Fruit fly (Drosophila melanogaster) whole organism, embryonic: ENCODE data around the gene Eh.

ENCODE experiments used
- CG10654 ChIP-seq: fragments of 200-800 bp; sonication (Bioruptor generic); optimal IDR thresholded peaks from 2 replicates; lab custom pipeline; 2016; ENCODE audit warnings: missing biosample characterization, missing genetic modification characterization
- CG11398 ChIP-seq: fragments of 200-800 bp; sonication (Bioruptor generic); optimal IDR thresholded peaks from 2 replicates; lab custom pipeline; 2016; ENCODE audit warnings: missing biosample characterization, missing genetic modification characterization
- CG11696 ChIP-seq: fragments of 200-800 bp; sonication (Bioruptor generic); IDR thresholded peaks from 2 replicates; pipeline ENCODE4 v1.3.6; 2022; ENCODE audit warnings: missing biosample characterization, missing genetic modification characterization
- CG14050 ChIP-seq: fragments of 200-800 bp; sonication (Bioruptor generic); IDR thresholded peaks from 3 replicates; pipeline ENCODE4 v1.3.6; 2022; ENCODE audit warnings: missing biosample characterization, missing genetic modification characterization
- CG15696 ChIP-seq: fragments of 200-800 bp; sonication (Bioruptor generic); optimal IDR thresholded peaks from 2 replicates; lab custom pipeline; 2019; ENCODE audit warnings: missing biosample characterization, mild to moderate bottlenecking, missing genetic modification characterization, moderate library complexity
- CG2875 ChIP-seq: fragments of 200-800 bp; sonication (Bioruptor generic); optimal IDR thresholded peaks from 2 replicates; lab custom pipeline; 2017; ENCODE audit warnings: missing biosample characterization, mild to moderate bottlenecking, missing genetic modification characterization, missing genetic modification reagents
- CG34376 ChIP-seq: fragments of 200-800 bp; sonication (Bioruptor generic); optimal IDR thresholded peaks from 2 replicates; lab custom pipeline; 2018; ENCODE audit warnings: missing biosample characterization, mild to moderate bottlenecking, missing genetic modification characterization
- CG5953 ChIP-seq: fragments of 200-800 bp; sonication (Bioruptor generic); IDR thresholded peaks from 2 replicates; pipeline ENCODE4 v1.3.6; 2022; ENCODE audit warnings: missing biosample characterization, missing genetic modification characterization
- CG6683 ChIP-seq: fragments of 200-800 bp; sonication (Bioruptor generic); optimal IDR thresholded peaks from 2 replicates; lab custom pipeline; 2017; ENCODE audit warnings: missing biosample characterization, mild to moderate bottlenecking, missing genetic modification characterization, missing genetic modification reagents
- CG6765 ChIP-seq: fragments of 200-800 bp; sonication (Bioruptor generic); optimal IDR thresholded peaks from 3 replicates; lab custom pipeline; 2017; ENCODE audit warnings: missing biosample characterization, mild to moderate bottlenecking, missing genetic modification characterization
- CG7357 ChIP-seq: fragments of 200-800 bp; sonication (Bioruptor generic); IDR thresholded peaks from 3 replicates; pipeline ENCODE4 v1.3.6; 2022; ENCODE audit warnings: missing biosample characterization, missing genetic modification characterization
- CG7963 ChIP-seq: fragments of 200-800 bp; sonication (Bioruptor generic); IDR thresholded peaks from 3 replicates; pipeline ENCODE4 v1.3.6; 2022; ENCODE audit warnings: missing biosample characterization, missing genetic modification characterization; ENCODE audit not compliant: partially characterized antibody
- CG7987 ChIP-seq: fragments of 200-800 bp; sonication (Bioruptor generic); optimal IDR thresholded peaks from 2 replicates; lab custom pipeline; 2018; ENCODE audit warnings: missing biosample characterization, mild to moderate bottlenecking, missing genetic modification characterization, moderate library complexity
- CG8359 ChIP-seq: fragments of 200-800 bp; sonication (Bioruptor generic); optimal IDR thresholded peaks from 2 replicates; lab custom pipeline; 2017; ENCODE audit warnings: missing biosample characterization, mild to moderate bottlenecking, missing genetic modification characterization, borderline replicate concordance
- CG8944 ChIP-seq: fragments of 200-800 bp; sonication (Bioruptor generic); optimal IDR thresholded peaks from 3 replicates; lab custom pipeline; 2016; ENCODE audit warnings: missing biosample characterization, missing genetic modification characterization
- CG9609 ChIP-seq: fragments of 200-800 bp; sonication (Bioruptor generic); optimal IDR thresholded peaks from 3 replicates; lab custom pipeline; 2016; ENCODE audit warnings: missing biosample characterization, missing genetic modification characterization
- Camta ChIP-seq: fragments of 200-800 bp; sonication (Bioruptor generic); optimal IDR thresholded peaks from 2 replicates; lab custom pipeline; 2016; ENCODE audit warnings: missing biosample characterization, missing genetic modification characterization
- Dp ChIP-seq: fragments of 200-800 bp; sonication (Bioruptor generic); optimal IDR thresholded peaks from 2 replicates; lab custom pipeline; 2018; ENCODE audit warnings: missing biosample characterization, mild to moderate bottlenecking, missing genetic modification characterization, moderate library complexity
- E2f2 ChIP-seq: fragments of 200-800 bp; sonication (Bioruptor generic); IDR thresholded peaks from 2 replicates; pipeline ENCODE4 v1.3.6; 2022; ENCODE audit warnings: missing biosample characterization, missing genetic modification characterization
- Fer1 ChIP-seq: fragments of 200-800 bp; sonication (Bioruptor generic); optimal IDR thresholded peaks from 2 replicates; lab custom pipeline; 2017; ENCODE audit warnings: missing biosample characterization, mild to moderate bottlenecking, missing genetic modification characterization
- HHEX ChIP-seq: fragments of 200-800 bp; sonication (Bioruptor generic); optimal IDR thresholded peaks from 3 replicates; lab custom pipeline; 2017; ENCODE audit warnings: missing biosample characterization, mild to moderate bottlenecking, missing genetic modification characterization, missing genetic modification reagents
- Hand ChIP-seq: fragments of 200-800 bp; sonication (Bioruptor generic); optimal IDR thresholded peaks from 2 replicates; lab custom pipeline; 2017; ENCODE audit warnings: mild to moderate bottlenecking, missing biosample characterization, missing genetic modification reagents, missing genetic modification characterization
- HmgD ChIP-seq: fragments of 200-800 bp; sonication (Bioruptor generic); optimal IDR thresholded peaks from 3 replicates; lab custom pipeline; 2016; ENCODE audit warnings: missing biosample characterization, missing genetic modification characterization
- MTF-1 ChIP-seq: fragments of 200-800 bp; sonication (Bioruptor generic); optimal IDR thresholded peaks from 2 replicates; lab custom pipeline; 2018; ENCODE audit warnings: missing biosample characterization, mild to moderate bottlenecking, missing genetic modification characterization, borderline replicate concordance
- Mad ChIP-seq: fragments of 200-800 bp; sonication (Bioruptor generic); optimal IDR thresholded peaks from 2 replicates; lab custom pipeline; 2016; ENCODE audit warnings: missing biosample characterization, missing genetic modification characterization
- NC2β ChIP-seq: fragments of 200-800 bp; sonication (Bioruptor generic); optimal IDR thresholded peaks from 2 replicates; lab custom pipeline; 2016; ENCODE audit warnings: missing biosample characterization, missing genetic modification characterization
- Optix ChIP-seq: fragments of 200-800 bp; sonication (Bioruptor generic); IDR thresholded peaks from 3 replicates; pipeline ENCODE4 v1.3.6; 2022; ENCODE audit warnings: missing biosample characterization, missing genetic modification characterization
- Vsx1 ChIP-seq: fragments of 200-800 bp; sonication (Bioruptor generic); optimal IDR thresholded peaks from 2 replicates; lab custom pipeline; 2017; ENCODE audit warnings: missing biosample characterization, mild to moderate bottlenecking, missing genetic modification characterization, missing genetic modification reagents
- YL-1 ChIP-seq: fragments of 200-800 bp; sonication (Bioruptor generic); optimal IDR thresholded peaks from 3 replicates; lab custom pipeline; 2017; ENCODE audit warnings: missing biosample characterization, mild to moderate bottlenecking, missing genetic modification characterization
- amos ChIP-seq: fragments of 200-800 bp; sonication (Bioruptor generic); IDR thresholded peaks from 2 replicates; pipeline ENCODE4 v1.3.6; 2022; ENCODE audit warnings: missing biosample characterization, missing genetic modification characterization; ENCODE audit not compliant: partially characterized antibody
- aop ChIP-seq: fragments of 200-800 bp; sonication (Bioruptor generic); IDR thresholded peaks from 2 replicates; pipeline ENCODE4 v1.3.6; 2022; ENCODE audit warnings: missing biosample characterization, missing genetic modification characterization
- az2 ChIP-seq: fragments of 200-800 bp; sonication (Bioruptor generic); optimal IDR thresholded peaks from 3 replicates; lab custom pipeline; 2016; ENCODE audit warnings: missing biosample characterization, missing genetic modification characterization
- dan ChIP-seq: fragments of 200-800 bp; sonication (Bioruptor generic); IDR thresholded peaks from 2 replicates; pipeline ENCODE4 v1.3.6; 2022; ENCODE audit warnings: missing biosample characterization, missing genetic modification characterization
- dysf ChIP-seq: fragments of 200-800 bp; sonication (Bioruptor generic); IDR thresholded peaks from 3 replicates; pipeline ENCODE4 v1.3.6; 2022; ENCODE audit warnings: missing biosample characterization, missing genetic modification characterization
- esg ChIP-seq: fragments of 200-800 bp; sonication (Bioruptor generic); conservative IDR thresholded peaks from 2 replicates; pipeline ENCODE4 v1.3.6; 2022; ENCODE audit warnings: missing biosample characterization, missing genetic modification characterization
- gce ChIP-seq: fragments of 200-800 bp; sonication (Bioruptor generic); IDR thresholded peaks from 3 replicates; pipeline ENCODE4 v1.3.6; 2022; ENCODE audit warnings: missing biosample characterization, missing genetic modification characterization
- jigr1 ChIP-seq: fragments of 200-800 bp; sonication (Bioruptor generic); IDR thresholded peaks from 3 replicates; pipeline ENCODE4 v1.3.6; 2022; ENCODE audit warnings: missing biosample characterization, missing genetic modification characterization
- lab ChIP-seq: fragments of 200-800 bp; sonication (Bioruptor generic); optimal IDR thresholded peaks from 3 replicates; lab custom pipeline; 2017; ENCODE audit warnings: missing biosample characterization, missing genetic modification characterization, mild to moderate bottlenecking, moderate library complexity, missing genetic modification reagents
- maf-S ChIP-seq: fragments of 200-800 bp; sonication (Bioruptor generic); optimal IDR thresholded peaks from 2 replicates; lab custom pipeline; 2016; ENCODE audit warnings: missing biosample characterization, missing genetic modification characterization
- mld ChIP-seq: fragments of 200-800 bp; sonication (Bioruptor generic); IDR thresholded peaks from 3 replicates; pipeline ENCODE4 v1.3.6; 2022; ENCODE audit warnings: missing biosample characterization, missing genetic modification characterization; ENCODE audit not compliant: partially characterized antibody
- onecut ChIP-seq: fragments of 200-800 bp; sonication (Bioruptor generic); IDR thresholded peaks from 2 replicates; pipeline ENCODE4 v1.3.6; 2022; ENCODE audit warnings: missing biosample characterization, missing genetic modification characterization
- p53 ChIP-seq: fragments of 200-800 bp; sonication (Bioruptor generic); optimal IDR thresholded peaks from 2 replicates; lab custom pipeline; 2016; ENCODE audit warnings: missing biosample characterization, missing genetic modification characterization
- pfk ChIP-seq: fragments of 200-800 bp; sonication (Bioruptor generic); optimal IDR thresholded peaks from 2 replicates; lab custom pipeline; 2018; ENCODE audit warnings: missing biosample characterization, mild to moderate bottlenecking, missing genetic modification characterization, moderate library complexity
- phol ChIP-seq: fragments of 200-800 bp; sonication (Bioruptor generic); optimal IDR thresholded peaks from 3 replicates; lab custom pipeline; 2018; ENCODE audit warnings: missing biosample characterization, mild to moderate bottlenecking, missing genetic modification characterization, moderate library complexity
- pita ChIP-seq: fragments of 200-800 bp; sonication (Bioruptor generic); optimal IDR thresholded peaks from 2 replicates; lab custom pipeline; 2017; ENCODE audit warnings: missing biosample characterization, mild to moderate bottlenecking, missing genetic modification characterization
- repo ChIP-seq: fragments of 200-800 bp; sonication (Bioruptor generic); optimal IDR thresholded peaks from 2 replicates; lab custom pipeline; 2016; ENCODE audit warnings: missing biosample characterization, missing genetic modification characterization
- stwl ChIP-seq: fragments of 200-800 bp; sonication (Bioruptor generic); optimal IDR thresholded peaks from 3 replicates; lab custom pipeline; 2018; ENCODE audit warnings: missing biosample characterization, mild to moderate bottlenecking, missing genetic modification characterization, moderate library complexity
- unpg ChIP-seq: fragments of 200-800 bp; sonication (Bioruptor generic); optimal IDR thresholded peaks from 3 replicates; lab custom pipeline; 2018; ENCODE audit warnings: missing biosample characterization, mild to moderate bottlenecking, missing genetic modification characterization, moderate library complexity
- wek ChIP-seq: fragments of 200-800 bp; sonication (Bioruptor generic); optimal IDR thresholded peaks from 3 replicates; lab custom pipeline; 2018; ENCODE audit warnings: missing biosample characterization, mild to moderate bottlenecking, missing genetic modification characterization, moderate library complexity
- zfh1 ChIP-seq: fragments of 200-800 bp; sonication (Bioruptor generic); IDR thresholded peaks from 3 replicates; pipeline ENCODE4 v1.3.6; 2022; ENCODE audit warnings: missing biosample characterization, missing genetic modification characterization

Eh gene

dm6 chr3R:17402434-17402833 lies 46.2 kb downstream of the Eh start, which contains the start of gene Sur-8 (continued):
- TF ChIP-seq lab (GFP tag; lab: Kevin White, UChicago) (peak; percentile 79), CG6683 (GFP tag; lab: Kevin White, UChicago) (no peak), esg (GFP tag; lab: Robert Waterston, UW) (peak; percentile 32; the same call in 1 of the 2 replicates), Vsx1 (GFP tag; lab: Kevin White, UChicago) (peak; percentile 3), gce (0 out of 3 replicates have a peak, but pooled peaks have one; percentile 15), CG5953 (GFP tag; lab: Robert Waterston, UW) (peak; percentile 81), amos (GFP tag; lab: Robert Waterston, UW) (no peak; the same call in 1 of the 2 replicates), az2 (GFP tag; lab: Kevin White, UChicago) (peak; percentile 76), Fer1 (GFP tag; lab: Kevin White, UChicago) (no peak), Mad (GFP tag; lab: Kevin White, UChicago) (peak; percentile 40), CG7987 (GFP tag; lab: Kevin White, UChicago) (peak; percentile 64), CG34376 (peak; percentile 39), CG9609 (GFP tag; lab: Kevin White, UChicago) (peak; percentile 51), CG6765 (GFP tag; lab: Kevin White, UChicago) (peak; percentile 63), MTF-1 (GFP tag; lab: Kevin White, UChicago) (peak; percentile 78), CG2875 (peak; percentile 53), CG10654 (GFP tag; lab: Kevin White, UChicago) (peak; percentile 40), maf-S (GFP tag; lab: Kevin White, UChicago) (peak; percentile 39), YL-1 (GFP tag; lab: Kevin White, UChicago) (peak; percentile 2), Optix (peak; percentile 75), aop (GFP tag; lab: Robert Waterston, UW) (0 out of 2 replicates have a peak, but pooled peaks have one; percentile 14), CG8359 (peak; percentile 47), jigr1 (GFP tag; lab: Robert Waterston, UW) (no peak), NC2β (GFP tag; lab: Kevin White, UChicago) (peak; percentile 52), pita (no peak), stwl (peak; percentile 49), Camta (peak; percentile 45), phol (tag; lab: Kevin White, UChicago) (no peak), E2f2 (GFP tag; lab: Robert Waterston, UW) (peak; percentile 49; the same call in 1 of the 2 replicates), CG11398 (GFP tag; lab: Kevin White, UChicago) (peak; percentile 34), CG15696 (tag; lab: Kevin White, UChicago) (peak; percentile 34), CG7357 (GFP tag; lab: Robert Waterston, UW) (peak; percentile 34; the same call in 1 of the 3 replicates), unpg (GFP tag; lab: Kevin White, UChicago) (no peak), CG14050 (peak; percentile 59), dysf (GFP tag; lab: Robert Waterston, UW) (peak; percentile 76), dan (GFP tag; lab: Robert Waterston, UW) (no peak), zfh1 (GFP tag; lab: Robert Waterston, UW) (peak; percentile 86), HmgD (GFP tag; lab: Kevin White, UChicago) (peak; percentile 46), onecut (peak; percentile 73), CG8944 (GFP tag; lab: Kevin White, UChicago) (peak; percentile 69), CG11696 (GFP tag; lab: Robert Waterston, UW) (peak; percentile 44; the same call in 1 of the 2 replicates), HHEX (GFP tag; lab: Kevin White, UChicago) (peak; percentile 71), p53 (peak; percentile 9), Hand (GFP tag; lab: Kevin White, UChicago) (no peak), pfk (GFP tag; lab: Kevin White, UChicago) (no peak), wek (GFP tag; lab: Kevin White, UChicago) (peak; percentile 25), repo (GFP tag; lab: Kevin White, UChicago) (peak; percentile 25), mld (peak; percentile 11; the same call in 1 of the 3 replicates), CG7963 (no peak), Dp (GFP tag; lab: Kevin White, UChicago) (no peak)
